Fruit fly (Drosophila melanogaster): ENCODE results near the gene CG33268.
A peak's percentile ranks its signal among the peaks of the same experiment; 100 is the strongest.

DNA sequence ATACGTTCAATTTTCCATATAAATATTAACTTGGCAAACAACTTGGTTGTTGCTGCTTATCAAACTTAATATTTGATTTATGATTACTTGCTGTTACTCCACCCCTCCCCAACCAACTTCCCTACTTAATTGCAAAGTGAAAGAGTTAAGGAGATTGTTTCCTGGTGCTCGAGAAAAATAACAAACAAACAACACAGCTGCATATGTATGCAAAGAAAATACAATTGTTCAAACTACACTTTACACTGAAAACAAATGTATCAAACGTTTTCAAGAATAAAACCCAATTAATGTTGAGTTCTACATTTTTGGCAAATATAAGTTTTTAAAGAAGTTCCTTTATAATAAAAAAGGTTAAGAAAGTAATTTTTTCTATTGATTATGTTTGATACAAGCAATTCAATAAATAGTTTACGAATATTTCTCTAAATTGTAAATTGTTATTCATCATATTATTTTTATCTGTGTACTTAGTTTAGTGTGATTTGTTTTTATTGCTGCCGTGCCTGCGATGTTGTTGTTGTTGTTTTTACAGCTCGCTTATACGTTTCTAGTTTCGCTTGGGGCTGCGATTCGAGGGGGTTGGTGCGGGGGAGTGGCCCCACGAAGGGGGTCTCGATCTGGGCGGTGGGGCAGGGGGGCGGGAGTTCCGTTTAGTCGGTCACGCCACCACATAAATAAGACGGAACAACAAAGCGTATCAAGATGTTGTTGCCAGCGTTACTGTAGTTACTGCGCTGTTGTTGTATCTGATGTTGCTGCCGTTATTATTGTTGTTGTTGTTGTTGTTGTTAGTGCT is 35.2 kb downstream of the CG33268 start:
- TF ChIP-seq Hnf4 (GFP tag; optimal IDR thresholded peaks at IDR 0.05) (no peak), fru (GFP tag; optimal IDR thresholded peaks at IDR 0.05) (no peak), lola (GFP tag; optimal IDR thresholded peaks at IDR 0.05) (no peak), OdsH (GFP tag; optimal IDR thresholded peaks at IDR 0.05) (no peak), pan (optimal IDR thresholded peaks at IDR 0.05) (no peak), foxo (GFP tag; optimal IDR thresholded peaks at IDR 0.05) (no peak), tai (GFP tag; optimal IDR thresholded peaks at IDR 0.05) (no peak), GATAd (GFP tag; optimal IDR thresholded peaks at IDR 0.05) (no peak), h (GFP tag; optimal IDR thresholded peaks at IDR 0.05) (no peak), Dfd (GFP tag; optimal IDR thresholded peaks at IDR 0.05) (peak; percentile 89), usp (GFP tag; optimal IDR thresholded peaks at IDR 0.05) (no peak), jim (GFP tag; optimal IDR thresholded peaks at IDR 0.05) (no peak), dmrt93B (GFP tag; optimal IDR thresholded peaks at IDR 0.05) (no peak), Hr83 (GFP tag; optimal IDR thresholded peaks at IDR 0.05; ENCODE audit: poor library complexity, severe bottlenecking) (no peak)

Data from whole organism, wandering third instar larva.